Fruit fly (Drosophila melanogaster): ENCODE data around the gene CG13829.
A peak's percentile ranks its signal among the peaks of the same experiment; 100 is the strongest.

The CG13829 gene

DNA sequence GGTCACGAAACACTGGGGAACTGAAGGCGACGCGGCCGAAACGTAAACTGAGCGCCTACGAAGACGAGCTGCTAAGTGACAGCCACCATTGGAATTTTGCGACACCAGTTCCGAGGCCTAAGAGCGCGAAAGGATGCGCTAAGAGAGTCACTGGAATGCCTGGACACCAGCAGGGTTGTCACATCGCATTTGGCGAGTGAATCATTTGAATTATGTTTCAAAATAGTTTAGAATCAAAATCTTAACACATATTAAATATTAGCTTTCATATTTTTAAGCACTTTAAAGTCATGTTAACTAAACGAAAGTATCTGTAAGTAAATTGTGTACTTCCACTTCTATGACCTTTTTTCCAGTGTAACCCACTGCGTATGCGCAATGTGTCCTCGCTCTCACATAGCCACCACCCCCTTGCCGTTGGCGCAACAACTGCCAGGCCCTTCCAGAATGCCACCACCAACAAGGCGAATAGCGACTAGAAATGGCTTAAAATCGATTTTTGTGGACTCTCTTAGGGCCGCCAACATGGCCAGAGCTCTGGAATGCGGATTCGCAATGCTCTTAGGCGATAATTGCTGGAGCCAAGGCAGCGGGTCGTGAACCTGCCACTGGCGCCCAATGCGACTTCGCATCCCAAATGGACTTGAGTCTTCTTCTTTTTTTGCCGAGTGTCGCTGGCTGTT, 48.3 kb downstream of the CG13829 start, which contains the start of gene Cow (continued):
- TF ChIP-seq Eip75B (GFP tag; optimal IDR thresholded peaks at IDR 0.05) (peak; percentile 46), acj6 (GFP tag; optimal IDR thresholded peaks at IDR 0.05) (peak; percentile 33), CG3032 (tag; optimal IDR thresholded peaks at IDR 0.05) (peak; percentile 46), CG6808 (GFP tag; optimal IDR thresholded peaks at IDR 0.05) (peak; percentile 12), CG6854 (GFP tag; optimal IDR thresholded peaks at IDR 0.05) (no peak), Sox14 (GFP tag; optimal IDR thresholded peaks at IDR 0.05) (peak; percentile 12), vri (GFP tag; optimal IDR thresholded peaks at IDR 0.05) (no peak), eg (GFP tag; IDR thresholded peaks at IDR 0.05) (peak; percentile 70), CG4318 (GFP tag; optimal IDR thresholded peaks at IDR 0.05) (no peak), Lpt (GFP tag; optimal IDR thresholded peaks at IDR 0.05) (no peak), CG6792 (GFP tag; optimal IDR thresholded peaks at IDR 0.05) (peak; percentile 40), cyc (GFP tag; optimal IDR thresholded peaks at IDR 0.05) (peak; percentile 40), Eip93F (GFP tag; optimal IDR thresholded peaks at IDR 0.05) (no peak), ss (GFP tag; optimal IDR thresholded peaks at IDR 0.05) (peak; percentile 2 to 3), CG6163 (GFP tag; IDR thresholded peaks at IDR 0.05) (peak; percentile 59), CG11294 (GFP tag; IDR thresholded peaks at IDR 0.05) (peak; percentile 48; the same call in 1 of the 2 replicates), CG11902 (GFP tag; optimal IDR thresholded peaks at IDR 0.05) (no peak)

DNA sequence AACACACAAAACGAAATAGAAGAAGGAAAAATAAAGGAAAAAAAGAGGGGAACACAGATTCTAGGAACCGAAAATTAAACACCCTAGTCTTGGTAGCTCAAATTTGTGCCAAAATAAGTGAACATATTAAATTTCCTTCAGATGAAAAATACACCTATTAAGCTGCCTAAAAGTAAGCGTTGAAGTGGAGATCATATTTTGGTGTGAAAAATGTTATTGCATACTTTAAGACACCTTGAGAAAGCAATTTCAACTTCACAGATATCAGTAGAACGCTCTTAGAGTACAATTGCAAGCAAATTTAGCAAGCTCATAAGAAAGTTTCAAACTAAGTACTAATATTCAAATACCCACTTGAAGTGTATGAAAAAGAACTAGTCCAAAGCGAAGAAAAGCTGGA, 50.4 kb downstream of the CG13829 start:
- TF ChIP-seq Eip78C (GFP tag) (no peak), CG34406 (GFP tag; optimal IDR thresholded peaks at IDR 0.05) (no peak), CG32006 (GFP tag; optimal IDR thresholded peaks at IDR 0.05) (peak; percentile 19)

All from whole organism, prepupa.